Fruit fly (Drosophila melanogaster): Measurements from ENCODE around the gene mfr.

DNA sequence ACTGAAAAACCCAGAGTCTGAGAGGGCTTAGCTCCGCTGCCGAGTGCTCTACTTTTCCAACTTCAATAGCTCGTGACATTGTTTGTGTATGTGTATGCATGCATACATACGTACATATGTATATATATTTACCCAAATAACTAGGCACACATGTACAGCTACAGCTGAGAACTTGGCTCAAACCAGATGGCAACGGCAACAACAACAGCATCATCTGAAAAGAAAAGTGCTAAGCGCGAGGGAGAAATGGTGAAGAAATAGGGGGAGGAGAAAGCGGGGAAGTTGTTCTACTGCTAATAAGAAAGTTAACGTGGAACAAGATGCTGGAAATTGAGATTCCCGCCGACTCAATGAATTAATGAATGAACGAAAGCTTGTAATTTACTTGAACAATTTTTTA lies 12.5 kb upstream of the mfr start:
- TF ChIP-seq Jra (GFP tag; optimal IDR thresholded peaks at IDR 0.05) (no peak), OdsH (GFP tag; optimal IDR thresholded peaks at IDR 0.05) (no peak), Rel (GFP tag; optimal IDR thresholded peaks at IDR 0.05) (no peak), Rel (tag; optimal IDR thresholded peaks at IDR 0.05) (no peak), psq (GFP tag; optimal IDR thresholded peaks at IDR 0.05) (no peak), fru (GFP tag; optimal IDR thresholded peaks at IDR 0.05) (no peak), br (GFP tag; optimal IDR thresholded peaks at IDR 0.05) (no peak), Hnf4 (GFP tag; optimal IDR thresholded peaks at IDR 0.05) (no peak), h (GFP tag; optimal IDR thresholded peaks at IDR 0.05) (no peak), jim (GFP tag; optimal IDR thresholded peaks at IDR 0.05) (no peak), pan (optimal IDR thresholded peaks at IDR 0.05) (no peak), usp (GFP tag; optimal IDR thresholded peaks at IDR 0.05) (no peak), woc (GFP tag; optimal IDR thresholded peaks at IDR 0.05) (no peak)
